Fruit fly (Drosophila melanogaster) whole organism, embryonic: ENCODE data around the gene CG32447.

Experiments
- Atf-2 ChIP-seq: fragments of 200-800 bp; sonication (Bioruptor generic); optimal IDR thresholded peaks from 2 replicates; lab custom pipeline; 2016; ENCODE audit warnings: missing biosample characterization, missing genetic modification characterization
- B-H2 ChIP-seq: fragments of 200-800 bp; sonication (Bioruptor generic); optimal IDR thresholded peaks from 2 replicates; lab custom pipeline; 2018; ENCODE audit warnings: missing biosample characterization, mild to moderate bottlenecking, missing genetic modification characterization
- Bdp1 ChIP-seq: fragments of 200-800 bp; sonication (Bioruptor generic); optimal IDR thresholded peaks from 3 replicates; lab custom pipeline; 2016; ENCODE audit warnings: missing biosample characterization, missing genetic modification characterization
- CG10267 ChIP-seq: fragments of 200-800 bp; sonication (Bioruptor generic); optimal IDR thresholded peaks from 2 replicates; lab custom pipeline; 2018; ENCODE audit warnings: missing biosample characterization, mild to moderate bottlenecking, missing genetic modification characterization, moderate library complexity
- CG13296 ChIP-seq: fragments of 200-800 bp; sonication (Bioruptor generic); optimal IDR thresholded peaks from 3 replicates; lab custom pipeline; 2018; ENCODE audit warnings: missing biosample characterization, mild to moderate bottlenecking, missing genetic modification characterization
- CG14014 ChIP-seq: fragments of 200-800 bp; sonication (Bioruptor generic); IDR thresholded peaks from 2 replicates; pipeline ENCODE4 v1.3.6; 2022; ENCODE audit warnings: missing biosample characterization, missing genetic modification characterization
- CG15479 ChIP-seq: fragments of 200-800 bp; sonication (Bioruptor generic); optimal IDR thresholded peaks from 3 replicates; lab custom pipeline; 2019; ENCODE audit warnings: missing biosample characterization, mild to moderate bottlenecking, missing genetic modification characterization, moderate library complexity
- CG15696 ChIP-seq: fragments of 200-800 bp; sonication (Bioruptor generic); optimal IDR thresholded peaks from 2 replicates; lab custom pipeline; 2019; ENCODE audit warnings: missing biosample characterization, mild to moderate bottlenecking, missing genetic modification characterization, moderate library complexity
- CG1602 ChIP-seq: fragments of 200-800 bp; sonication (Bioruptor generic); optimal IDR thresholded peaks from 3 replicates; lab custom pipeline; 2016; ENCODE audit warnings: missing biosample characterization, missing genetic modification characterization
- CG17361 ChIP-seq: fragments of 200-800 bp; sonication (Bioruptor generic); IDR thresholded peaks from 3 replicates; pipeline ENCODE4 v1.3.6; 2022; ENCODE audit warnings: missing biosample characterization, missing genetic modification characterization
- CG2202 ChIP-seq: fragments of 200-800 bp; sonication (Bioruptor generic); optimal IDR thresholded peaks from 2 replicates; lab custom pipeline; 2018; ENCODE audit warnings: missing biosample characterization, mild to moderate bottlenecking, missing genetic modification characterization
- CG2889 ChIP-seq: fragments of 200-800 bp; sonication (Bioruptor generic); IDR thresholded peaks from 3 replicates; pipeline ENCODE4 v1.3.6; 2022; ENCODE audit warnings: missing biosample characterization, missing genetic modification characterization
- CG32532 ChIP-seq: fragments of 200-800 bp; sonication (Bioruptor generic); IDR thresholded peaks from 2 replicates; pipeline ENCODE4 v1.3.6; 2022; ENCODE audit warnings: missing biosample characterization, missing genetic modification characterization
- CG33213 ChIP-seq: fragments of 200-800 bp; sonication (Bioruptor generic); optimal IDR thresholded peaks from 3 replicates; lab custom pipeline; 2016; ENCODE audit warnings: missing biosample characterization, missing genetic modification characterization
- CG3838 ChIP-seq: fragments of 200-800 bp; sonication (Bioruptor generic); optimal IDR thresholded peaks from 3 replicates; lab custom pipeline; 2016; ENCODE audit warnings: missing biosample characterization, missing genetic modification characterization
- CG4424 ChIP-seq: fragments of 200-800 bp; sonication (Bioruptor generic); optimal IDR thresholded peaks from 3 replicates; lab custom pipeline; 2016; ENCODE audit warnings: missing biosample characterization, missing genetic modification characterization
- CG6272 ChIP-seq: fragments of 200-800 bp; sonication (Bioruptor generic); IDR thresholded peaks from 2 replicates; pipeline ENCODE4 v1.3.6; 2022; ENCODE audit warnings: missing biosample characterization, missing genetic modification characterization
- CG7745 ChIP-seq: fragments of 200-800 bp; sonication (Bioruptor generic); optimal IDR thresholded peaks from 2 replicates; lab custom pipeline; 2018; ENCODE audit warnings: missing biosample characterization, mild to moderate bottlenecking, missing genetic modification characterization, moderate library complexity
- CG8478 ChIP-seq: fragments of >200 bp; optimal IDR thresholded peaks from 2 replicates; lab custom pipeline; 2018
- CG9797 ChIP-seq: fragments of 200-800 bp; sonication (Bioruptor generic); optimal IDR thresholded peaks from 3 replicates; lab custom pipeline; 2018; ENCODE audit warnings: missing biosample characterization, mild to moderate bottlenecking, missing genetic modification characterization
- D19A ChIP-seq: fragments of 200-800 bp; optimal IDR thresholded peaks from 3 replicates; lab custom pipeline; 2019; ENCODE audit warnings: missing biosample characterization, mild to moderate bottlenecking, missing genetic modification characterization, moderate library complexity
- Doc3 ChIP-seq: fragments of 200-800 bp; sonication (Bioruptor generic); IDR thresholded peaks from 3 replicates; pipeline ENCODE4 v1.3.6; 2022; ENCODE audit warnings: missing biosample characterization, missing genetic modification characterization; ENCODE audit not compliant: partially characterized antibody
- ERR ChIP-seq: fragments of 200-800 bp; sonication (Bioruptor generic); optimal IDR thresholded peaks from 2 replicates; lab custom pipeline; 2016; ENCODE audit warnings: missing biosample characterization, missing genetic modification characterization
- Gsc ChIP-seq: fragments of 200-800 bp; sonication (Bioruptor generic); IDR thresholded peaks from 2 replicates; pipeline ENCODE4 v1.3.6; 2022; ENCODE audit warnings: missing biosample characterization, missing genetic modification characterization
- Med ChIP-seq: fragments of 200-800 bp; sonication (Bioruptor generic); peaks from one replicate; lab custom pipeline; 2016; ENCODE audit warnings: missing biosample characterization, missing genetic modification characterization, mild to moderate bottlenecking, inconsistent platforms, moderate library complexity
- Ptx1 ChIP-seq: fragments of 200-800 bp; sonication (Bioruptor generic); IDR thresholded peaks from 2 replicates; pipeline ENCODE4 v1.3.6; 2022; ENCODE audit warnings: missing biosample characterization, missing genetic modification characterization
- Six4 ChIP-seq: fragments of 200-800 bp; sonication (Bioruptor generic); optimal IDR thresholded peaks from 2 replicates; lab custom pipeline; 2016; ENCODE audit warnings: missing biosample characterization, missing genetic modification characterization
- Sox102F ChIP-seq: fragments of 200-800 bp; sonication (Bioruptor generic); optimal IDR thresholded peaks from 2 replicates; lab custom pipeline; 2018; ENCODE audit warnings: missing biosample characterization, mild to moderate bottlenecking, missing genetic modification characterization, moderate library complexity
- TFAM ChIP-seq: fragments of 200-800 bp; sonication (Bioruptor generic); optimal IDR thresholded peaks from 2 replicates; lab custom pipeline; 2017; ENCODE audit warnings: missing biosample characterization, missing genetic modification characterization, inconsistent platforms
- Trl ChIP-seq, 3 experiments: fragments of >200 bp in 2 of 3; fragments of 200-800 bp in 1 of 3; sonication (Bioruptor generic) in 1 of 3; optimal IDR thresholded peaks; 2 replicates in 1 of 3; 3 replicates in 2 of 3; lab custom pipeline; 2016 to 2017; ENCODE audit warnings: missing biosample characterization in 1 of 3, missing genetic modification characterization in 1 of 3
- bbx ChIP-seq: fragments of 200-800 bp; sonication (Bioruptor generic); IDR thresholded peaks from 2 replicates; pipeline ENCODE4 v1.3.6; 2022; ENCODE audit warnings: missing biosample characterization, missing genetic modification characterization; ENCODE audit not compliant: partially characterized antibody
- bcd ChIP-seq: fragments of 200-800 bp; sonication (Bioruptor generic); optimal IDR thresholded peaks from 2 replicates; lab custom pipeline; 2017; ENCODE audit warnings: missing biosample characterization, mild to moderate bottlenecking, missing genetic modification characterization
- crol ChIP-seq: fragments of 200-800 bp; sonication (Bioruptor generic); IDR thresholded peaks from 2 replicates; pipeline ENCODE4 v1.3.6; 2022; ENCODE audit warnings: missing biosample characterization, missing genetic modification characterization
- crp ChIP-seq, 2 experiments: fragments of 200-800 bp; sonication (Bioruptor generic); optimal IDR thresholded peaks; 2 replicates in 1 of 2; 3 replicates in 1 of 2; lab custom pipeline; 2017; ENCODE audit warnings: missing biosample characterization in 2 of 2, missing genetic modification characterization in 2 of 2, mild to moderate bottlenecking in 1 of 2, moderate library complexity in 1 of 2
- en ChIP-seq: fragments of 200-800 bp; sonication (Bioruptor generic); optimal IDR thresholded peaks from 2 replicates; lab custom pipeline; 2016; ENCODE audit warnings: missing biosample characterization, missing genetic modification characterization
- gcm ChIP-seq: fragments of 200-800 bp; sonication (Bioruptor generic); optimal IDR thresholded peaks from 2 replicates; lab custom pipeline; 2019; ENCODE audit warnings: missing biosample characterization, mild to moderate bottlenecking, missing genetic modification characterization, moderate library complexity
- grn ChIP-seq: fragments of 200-800 bp; sonication (Bioruptor generic); optimal IDR thresholded peaks from 3 replicates; lab custom pipeline; 2017; ENCODE audit warnings: missing biosample characterization, missing genetic modification characterization
- hbn ChIP-seq: fragments of 200-800 bp; sonication (Bioruptor generic); IDR thresholded peaks from 2 replicates; pipeline ENCODE4 v1.3.6; 2022; ENCODE audit warnings: missing biosample characterization, missing genetic modification characterization; ENCODE audit not compliant: partially characterized antibody
- insv ChIP-seq, 2 experiments: fragments of 200-800 bp; sonication (Bioruptor generic); optimal IDR thresholded peaks; 3 replicates each; lab custom pipeline; 2016 to 2018; ENCODE audit warnings: missing biosample characterization in 2 of 2, missing genetic modification characterization in 2 of 2
- nerfin-2 ChIP-seq: fragments of 200-800 bp; sonication (Bioruptor generic); IDR thresholded peaks from 2 replicates; pipeline ENCODE4 v1.3.6; 2022; ENCODE audit warnings: missing biosample characterization, missing genetic modification characterization; ENCODE audit not compliant: partially characterized antibody
- org-1 ChIP-seq: fragments of 200-800 bp; sonication (Bioruptor generic); optimal IDR thresholded peaks from 2 replicates; lab custom pipeline; 2017; ENCODE audit warnings: missing biosample characterization, missing genetic modification characterization
- phol ChIP-seq: fragments of 200-800 bp; sonication (Bioruptor generic); optimal IDR thresholded peaks from 3 replicates; lab custom pipeline; 2018; ENCODE audit warnings: missing biosample characterization, mild to moderate bottlenecking, missing genetic modification characterization, moderate library complexity
- pita ChIP-seq: fragments of 200-800 bp; sonication (Bioruptor generic); optimal IDR thresholded peaks from 2 replicates; lab custom pipeline; 2017; ENCODE audit warnings: missing biosample characterization, mild to moderate bottlenecking, missing genetic modification characterization
- row ChIP-seq: fragments of 200-800 bp; sonication (Bioruptor generic); IDR thresholded peaks from 3 replicates; pipeline ENCODE4 v1.3.6; 2022; ENCODE audit warnings: missing biosample characterization, missing genetic modification characterization
- schlank ChIP-seq: fragments of 200-800 bp; sonication (Bioruptor generic); optimal IDR thresholded peaks from 2 replicates; lab custom pipeline; 2018; ENCODE audit warnings: missing biosample characterization, mild to moderate bottlenecking, missing genetic modification characterization
- scrt ChIP-seq: fragments of 200-800 bp; sonication (Bioruptor generic); optimal IDR thresholded peaks from 2 replicates; lab custom pipeline; 2018; ENCODE audit warnings: missing biosample characterization, mild to moderate bottlenecking, missing genetic modification characterization, moderate library complexity
- slbo ChIP-seq: fragments of 200-800 bp; sonication (Bioruptor generic); IDR thresholded peaks from 2 replicates; pipeline ENCODE4 v1.3.6; 2022; ENCODE audit warnings: missing biosample characterization, missing genetic modification characterization
- tll ChIP-seq, 2 experiments: fragments of 200-800 bp in 1 of 2; fragments of >200 bp in 1 of 2; sonication (Bioruptor generic) in 1 of 2; optimal IDR thresholded peaks; 2 replicates each; lab custom pipeline; 2017 to 2019; ENCODE audit warnings: missing biosample characterization in 2 of 2, missing genetic modification characterization in 2 of 2, mild to moderate bottlenecking in 1 of 2, moderate library complexity in 1 of 2
- toy ChIP-seq: fragments of 200-800 bp; sonication (Bioruptor generic); IDR thresholded peaks from 2 replicates; pipeline ENCODE4 v1.3.6; 2022; ENCODE audit warnings: missing biosample characterization, missing genetic modification characterization
- vvl ChIP-seq: fragments of 200-800 bp; sonication (Bioruptor generic); IDR thresholded peaks from 2 replicates; pipeline ENCODE4 v1.3.6; 2022; ENCODE audit warnings: missing biosample characterization, missing genetic modification characterization

The CG32447 gene

DNA sequence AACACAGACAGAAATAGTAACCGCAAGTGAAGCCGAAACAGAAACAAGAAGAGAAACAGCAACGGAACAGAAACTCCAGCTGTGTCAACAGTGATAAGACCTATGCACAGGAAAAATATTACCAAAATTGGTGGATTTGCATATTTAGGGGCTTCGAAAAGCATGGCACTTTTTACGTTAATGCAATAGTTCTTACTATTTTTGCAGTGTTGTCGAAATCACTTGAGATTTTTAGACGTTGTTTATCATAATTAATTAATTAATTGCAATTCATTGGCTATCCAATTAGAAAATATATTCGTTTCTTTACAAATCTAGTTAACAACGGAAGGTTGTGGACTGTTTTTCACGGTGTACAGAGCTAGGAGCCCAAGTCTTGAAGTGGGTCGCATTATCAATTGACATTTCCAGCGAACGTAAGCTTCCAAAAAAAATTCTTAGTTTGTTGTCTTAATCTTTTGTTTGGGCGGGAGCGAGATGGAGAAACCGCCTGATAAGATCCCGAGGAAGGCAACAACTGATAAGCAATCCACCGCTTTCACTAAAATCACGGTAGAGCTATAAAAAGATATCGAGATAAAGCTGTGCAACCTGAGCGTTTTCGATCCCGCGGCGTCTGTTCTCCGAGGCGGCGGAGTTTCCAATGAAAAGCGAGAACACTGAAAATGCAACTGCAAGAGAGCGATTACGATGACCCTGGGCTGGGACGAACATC, 21.0 kb upstream of the CG32447 start (continued):
- TF ChIP-seq Bdp1 = no peak
- TF ChIP-seq insv (GFP tag; optimal IDR thresholded peaks at IDR 0.05; lab: Kevin White, UChicago) = no peak
- no peak for TF ChIP-seq CG33213 (GFP tag; lab: Kevin White, UChicago)
- TF ChIP-seq tll (GFP tag; optimal IDR thresholded peaks at IDR 0.05; lab: Kevin White, UChicago) = no peak
- TF ChIP-seq Med = peak; percentile 52
- TF ChIP-seq en (GFP tag; lab: Kevin White, UChicago) = no peak
- no peak for TF ChIP-seq Doc3 (GFP tag; lab: Robert Waterston, UW)
- no peak for TF ChIP-seq pita (GFP tag; lab: Kevin White, UChicago)
- peak; percentile 15 for TF ChIP-seq D19A (tag; lab: Kevin White, UChicago)
- TF ChIP-seq hbn (GFP tag; lab: Robert Waterston, UW) = no peak
- TF ChIP-seq gcm (GFP tag; lab: Kevin White, UChicago) = no peak
- peak; percentile 83 for TF ChIP-seq grn (GFP tag; lab: Kevin White, UChicago)
- no peak for TF ChIP-seq CG9797 (GFP tag; lab: Kevin White, UChicago)
- no peak for TF ChIP-seq ERR (GFP tag; lab: Kevin White, UChicago)
- peak; percentile 40; the same call in 2 of the 3 replicates for TF ChIP-seq row (GFP tag; lab: Robert Waterston, UW)
- TF ChIP-seq nerfin-2 (GFP tag; lab: Robert Waterston, UW) = no peak
- TF ChIP-seq CG8478 (lab: Kevin White, UChicago) = no peak
- TF ChIP-seq crp (GFP tag; optimal IDR thresholded peaks at IDR 0.05; lab: Kevin White, UChicago) = no peak
- no peak for TF ChIP-seq CG3838
- no peak for TF ChIP-seq CG7745 (tag; lab: Kevin White, UChicago)
- no peak for TF ChIP-seq Ptx1 (GFP tag; lab: Robert Waterston, UW)
- TF ChIP-seq phol (tag; lab: Kevin White, UChicago) = peak; percentile 60
- TF ChIP-seq CG15696 (tag; lab: Kevin White, UChicago) = peak; percentile 65
- TF ChIP-seq CG2889 = no peak
- no peak for TF ChIP-seq Gsc (GFP tag; lab: Robert Waterston, UW)
- TF ChIP-seq CG15479 (GFP tag; lab: Kevin White, UChicago) = peak; percentile 79
- peak; percentile 23 for TF ChIP-seq CG4424 (GFP tag; lab: Kevin White, UChicago)
- TF ChIP-seq scrt (GFP tag; lab: Kevin White, UChicago) = no peak
- no peak for TF ChIP-seq CG1602
- TF ChIP-seq vvl (GFP tag; lab: Robert Waterston, UW) = no peak
- TF ChIP-seq schlank (tag; lab: Kevin White, UChicago) = no peak
- TF ChIP-seq org-1 (GFP tag; lab: Kevin White, UChicago) = no peak
- no peak for TF ChIP-seq Six4 (GFP tag; lab: Kevin White, UChicago)
- no peak for TF ChIP-seq Trl (optimal IDR thresholded peaks at IDR 0.05; lab: Kevin White, UChicago)
- no peak for TF ChIP-seq Trl (GFP tag; optimal IDR thresholded peaks at IDR 0.05; lab: Kevin White, UChicago)
- no peak for TF ChIP-seq Sox102F (GFP tag; lab: Kevin White, UChicago)
- TF ChIP-seq CG13296 (GFP tag; lab: Kevin White, UChicago) = no peak
- TF ChIP-seq Atf-2 = no peak
- no peak for TF ChIP-seq bbx (GFP tag; lab: Robert Waterston, UW)
- peak; percentile 2 for TF ChIP-seq CG2202
- TF ChIP-seq crol (GFP tag; lab: Robert Waterston, UW) = no peak
- no peak for TF ChIP-seq CG14014 (GFP tag; lab: Robert Waterston, UW)
- no peak for TF ChIP-seq slbo (GFP tag; lab: Robert Waterston, UW)
- no peak for TF ChIP-seq TFAM (GFP tag; lab: Kevin White, UChicago)
- TF ChIP-seq CG10267 (tag; lab: Kevin White, UChicago) = peak; percentile 27
- no peak for TF ChIP-seq toy (GFP tag; lab: Robert Waterston, UW)
- no peak for TF ChIP-seq bcd (GFP tag; lab: Kevin White, UChicago)
- TF ChIP-seq CG32532 (GFP tag; lab: Robert Waterston, UW) = no peak
- TF ChIP-seq CG6272 (GFP tag; lab: Robert Waterston, UW) = no peak
- TF ChIP-seq B-H2 (GFP tag; lab: Kevin White, UChicago) = no peak
- no peak; the same call in 2 of the 3 replicates for TF ChIP-seq CG17361 (GFP tag; lab: Robert Waterston, UW)
